Fruit fly (Drosophila melanogaster): Measurements from ENCODE around the gene CG1523.

CG1523 gene

dm6 chr3R:28819555-28820305 lies at the start of gene CG1523, which contains the start of gene CG1647:
Gene CG1523, minus strand, starts transcription at chr3R:28819668.
Gene CG1647, plus strand, starts transcription at chr3R:28820221.
- TF ChIP-seq CTCF (optimal IDR thresholded peaks at IDR 0.05) = no peak
- no peak for TF ChIP-seq CG8478 (optimal IDR thresholded peaks at IDR 0.05)

- TF ChIP-seq CTCF (optimal IDR thresholded peaks at IDR 0.05) = no peak
These were observed 42.1 kb upstream of the CG1523 start for dm6 chr3R:28861309-28862157.

dm6 chr3R:28860582-28860981 lies 41.1 kb upstream of the CG1523 start:
- no peak for TF ChIP-seq CTCF (optimal IDR thresholded peaks at IDR 0.05)
- TF ChIP-seq CG8478 (optimal IDR thresholded peaks at IDR 0.05) = no peak

dm6 chr3R:28859058-28859526 lies 39.6 kb upstream of the CG1523 start, which contains the start of gene Inx3:
Gene Inx3, minus strand, starts transcription at chr3R:28859497.
- no peak for TF ChIP-seq CTCF (optimal IDR thresholded peaks at IDR 0.05)
- no peak for TF ChIP-seq CG8478 (optimal IDR thresholded peaks at IDR 0.05)

- TF ChIP-seq CTCF (optimal IDR thresholded peaks at IDR 0.05) = peak in 1 of 2 experiments; percentile 5
- no peak for TF ChIP-seq CG8478 (optimal IDR thresholded peaks at IDR 0.05)
These were observed 38.8 kb upstream of the CG1523 start for dm6 chr3R:28858241-28858647.

dm6 chr3R:28857287-28858024 lies 38.0 kb upstream of the CG1523 start:
- no peak for TF ChIP-seq CTCF (optimal IDR thresholded peaks at IDR 0.05)
- TF ChIP-seq CG8478 (optimal IDR thresholded peaks at IDR 0.05) = no peak

- TF ChIP-seq CTCF (optimal IDR thresholded peaks at IDR 0.05) = no peak
- TF ChIP-seq CG8478 (optimal IDR thresholded peaks at IDR 0.05) = no peak
These were observed 37.4 kb upstream of the CG1523 start for dm6 chr3R:28856829-28857228.

dm6 chr3R:28856140-28856539 lies 36.7 kb upstream of the CG1523 start:
- TF ChIP-seq CTCF (optimal IDR thresholded peaks at IDR 0.05) (no peak), CG8478 (optimal IDR thresholded peaks at IDR 0.05) (no peak)

- TF ChIP-seq CG8478 (optimal IDR thresholded peaks at IDR 0.05) (no peak), CTCF (optimal IDR thresholded peaks at IDR 0.05) (no peak)
These were observed 32.5 kb upstream of the CG1523 start for dm6 chr3R:28851966-28852377.

dm6 chr3R:28851530-28851929 lies 32.1 kb upstream of the CG1523 start:
- TF ChIP-seq CTCF (optimal IDR thresholded peaks at IDR 0.05) (no peak), CG8478 (optimal IDR thresholded peaks at IDR 0.05) (no peak)

dm6 chr3R:28850662-28851257 lies 31.3 kb upstream of the CG1523 start:
- TF ChIP-seq CG8478 (optimal IDR thresholded peaks at IDR 0.05) (no peak), CTCF (optimal IDR thresholded peaks at IDR 0.05) (no peak)

dm6 chr3R:28848693-28849470 lies 29.4 kb upstream of the CG1523 start:
- TF ChIP-seq CG8478 (optimal IDR thresholded peaks at IDR 0.05) (no peak), CTCF (optimal IDR thresholded peaks at IDR 0.05) (no peak)

- TF ChIP-seq CG8478 (optimal IDR thresholded peaks at IDR 0.05) = no peak
- no peak for TF ChIP-seq CTCF (optimal IDR thresholded peaks at IDR 0.05)
These were observed 28.3 kb upstream of the CG1523 start for dm6 chr3R:28847547-28848316.
